Fruit fly (Drosophila melanogaster): ENCODE measurements around the gene CG15475.

CG15475 gene

dm6 chr2L:20648612-20649011 lies 34.3 kb downstream of the CG15475 start, which contains the start of gene CG18810:
Gene CG18810, plus strand, starts transcription at chr2L:20648912.
- TF ChIP-seq CG1620 (GFP tag; optimal IDR thresholded peaks at IDR 0.05) (no peak), CG7045 (GFP tag; optimal IDR thresholded peaks at IDR 0.05) (no peak), Clk (GFP tag; optimal IDR thresholded peaks at IDR 0.05) (no peak), Crg-1 (GFP tag; optimal IDR thresholded peaks at IDR 0.05) (no peak), tj (GFP tag; optimal IDR thresholded peaks at IDR 0.05) (no peak), CG11617 (GFP tag; optimal IDR thresholded peaks at IDR 0.05) (no peak), toe (GFP tag; optimal IDR thresholded peaks at IDR 0.05) (no peak), CG33017 (tag; optimal IDR thresholded peaks at IDR 0.05) (no peak), pad (GFP tag; optimal IDR thresholded peaks at IDR 0.05) (no peak), ovo (GFP tag; optimal IDR thresholded peaks at IDR 0.05) (no peak), CG5204 (GFP tag; optimal IDR thresholded peaks at IDR 0.05) (no peak), Hr96 (GFP tag; optimal IDR thresholded peaks at IDR 0.05) (no peak), CG12768 (GFP tag; optimal IDR thresholded peaks at IDR 0.05) (no peak), cnc (optimal IDR thresholded peaks at IDR 0.05) (no peak), cic (GFP tag; optimal IDR thresholded peaks at IDR 0.05) (no peak), kay (GFP tag; ENCODE audit: borderline replicate concordance) (no peak), bab1 (GFP tag; optimal IDR thresholded peaks at IDR 0.05) (no peak), Mnt (GFP tag; optimal IDR thresholded peaks at IDR 0.05) (no peak), CG14711 (tag; optimal IDR thresholded peaks at IDR 0.05) (no peak)

DNA sequence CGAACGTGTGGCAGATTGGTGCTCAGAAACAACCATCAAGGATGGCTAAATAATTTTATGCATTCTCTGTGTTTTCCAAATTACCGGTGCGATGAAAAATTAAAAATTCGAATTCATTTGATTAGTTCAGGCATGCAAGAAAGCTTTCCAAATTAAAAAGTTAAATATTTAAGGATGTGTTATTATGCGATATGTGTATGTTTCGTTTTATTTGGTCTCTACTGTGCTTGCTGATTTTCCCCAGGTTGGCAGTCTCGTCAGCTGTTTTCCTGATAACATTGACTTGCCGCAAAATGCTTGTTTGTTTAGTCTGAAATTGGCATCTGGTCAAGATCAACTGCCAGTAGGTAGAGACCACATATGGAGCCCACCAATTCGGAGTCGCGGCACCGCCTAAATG lies 35.6 kb downstream of the CG15475 start, which contains the start of gene CG2611:
TSS of gene CG2611 (plus strand) at position 299 of the 400 bp plus-strand sequence.
- no peak for TF ChIP-seq CG7045 (GFP tag; optimal IDR thresholded peaks at IDR 0.05)
- no peak for TF ChIP-seq kay (GFP tag; ENCODE audit: borderline replicate concordance)
- no peak for TF ChIP-seq CG33017 (tag; optimal IDR thresholded peaks at IDR 0.05)
- TF ChIP-seq pad (GFP tag; optimal IDR thresholded peaks at IDR 0.05), result no peak
- TF ChIP-seq CG14711 (tag; optimal IDR thresholded peaks at IDR 0.05), result no peak
- TF ChIP-seq CG12768 (GFP tag; optimal IDR thresholded peaks at IDR 0.05), result no peak
- peak; percentile 41 for TF ChIP-seq toe (GFP tag; optimal IDR thresholded peaks at IDR 0.05)
- TF ChIP-seq tj (GFP tag; optimal IDR thresholded peaks at IDR 0.05), result no peak
- TF ChIP-seq ovo (GFP tag; optimal IDR thresholded peaks at IDR 0.05), result no peak
- TF ChIP-seq CG7101 (tag; optimal IDR thresholded peaks at IDR 0.05), result peak; percentile 45
- TF ChIP-seq Hr96 (GFP tag; optimal IDR thresholded peaks at IDR 0.05), result no peak
- no peak for TF ChIP-seq CG5204 (GFP tag; optimal IDR thresholded peaks at IDR 0.05)
- TF ChIP-seq Crg-1 (GFP tag; optimal IDR thresholded peaks at IDR 0.05), result peak; percentile 42
- peak; percentile 28 for TF ChIP-seq bab1 (GFP tag; optimal IDR thresholded peaks at IDR 0.05)
- no peak for TF ChIP-seq Clk (GFP tag; optimal IDR thresholded peaks at IDR 0.05)
- TF ChIP-seq CG11617 (GFP tag; optimal IDR thresholded peaks at IDR 0.05), result peak; percentile 55
- TF ChIP-seq Mnt (GFP tag; optimal IDR thresholded peaks at IDR 0.05), result peak; percentile 18
- TF ChIP-seq cic (GFP tag; optimal IDR thresholded peaks at IDR 0.05), result no peak
- TF ChIP-seq cnc (optimal IDR thresholded peaks at IDR 0.05), result no peak
- peak; percentile 33 for TF ChIP-seq CG1620 (GFP tag; optimal IDR thresholded peaks at IDR 0.05)

DNA sequence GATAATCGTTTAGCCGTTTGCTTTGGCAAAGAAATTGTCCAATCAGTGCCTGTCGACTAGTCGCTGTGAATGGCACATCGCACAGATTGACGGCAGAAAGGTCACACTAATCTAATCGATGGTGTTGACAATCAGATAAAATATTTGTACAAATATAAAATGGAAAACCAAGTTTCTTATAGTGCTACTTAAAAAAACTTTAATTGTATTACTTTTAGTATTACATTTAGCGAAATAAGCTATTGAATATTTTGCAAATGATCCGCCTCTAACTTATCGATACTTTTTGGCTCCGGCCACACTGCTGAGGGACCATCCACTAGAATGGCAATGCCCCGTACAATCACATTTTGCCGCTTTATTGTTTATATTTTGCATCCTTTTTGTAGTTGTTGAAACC lies 41.8 kb downstream of the CG15475 start, which contains the start of the genes brun and CG2614:
TSS of gene brun (minus strand) at position 69 of the 400 bp plus-strand sequence.
TSS of gene CG2614 (plus strand) at position 317 of the 400 bp plus-strand sequence.
- peak; percentile 24 for TF ChIP-seq Crg-1 (GFP tag; optimal IDR thresholded peaks at IDR 0.05)
- TF ChIP-seq kay (GFP tag; ENCODE audit: borderline replicate concordance), result no peak
- TF ChIP-seq Hr96 (GFP tag; optimal IDR thresholded peaks at IDR 0.05), result no peak
- TF ChIP-seq pad (GFP tag; optimal IDR thresholded peaks at IDR 0.05), result peak; percentile 37
- peak; percentile 41 for TF ChIP-seq Clk (GFP tag; optimal IDR thresholded peaks at IDR 0.05)
- TF ChIP-seq CG5204 (GFP tag; optimal IDR thresholded peaks at IDR 0.05), result no peak
- peak; percentile 42 for TF ChIP-seq CG7045 (GFP tag; optimal IDR thresholded peaks at IDR 0.05)
- TF ChIP-seq cnc (optimal IDR thresholded peaks at IDR 0.05), result no peak
- TF ChIP-seq toe (GFP tag; optimal IDR thresholded peaks at IDR 0.05), result peak; percentile 79
- TF ChIP-seq CG14711 (tag; optimal IDR thresholded peaks at IDR 0.05), result peak; percentile 69
- TF ChIP-seq CG11617 (GFP tag; optimal IDR thresholded peaks at IDR 0.05), result peak; percentile 70
- peak; percentile 51 for TF ChIP-seq tj (GFP tag; optimal IDR thresholded peaks at IDR 0.05)
- TF ChIP-seq CG33017 (tag; optimal IDR thresholded peaks at IDR 0.05), result peak; percentile 5
- TF ChIP-seq CG1620 (GFP tag; optimal IDR thresholded peaks at IDR 0.05), result peak; percentile 78
- peak; percentile 64 for TF ChIP-seq Mnt (GFP tag; optimal IDR thresholded peaks at IDR 0.05)
- peak; percentile 2 for TF ChIP-seq ovo (GFP tag; optimal IDR thresholded peaks at IDR 0.05)
- TF ChIP-seq bab1 (GFP tag; optimal IDR thresholded peaks at IDR 0.05), result peak; percentile 74
- TF ChIP-seq CG7101 (tag; optimal IDR thresholded peaks at IDR 0.05), result peak; percentile 78
- TF ChIP-seq CG12768 (GFP tag; optimal IDR thresholded peaks at IDR 0.05), result peak; percentile 49
- no peak for TF ChIP-seq cic (GFP tag; optimal IDR thresholded peaks at IDR 0.05)

DNA sequence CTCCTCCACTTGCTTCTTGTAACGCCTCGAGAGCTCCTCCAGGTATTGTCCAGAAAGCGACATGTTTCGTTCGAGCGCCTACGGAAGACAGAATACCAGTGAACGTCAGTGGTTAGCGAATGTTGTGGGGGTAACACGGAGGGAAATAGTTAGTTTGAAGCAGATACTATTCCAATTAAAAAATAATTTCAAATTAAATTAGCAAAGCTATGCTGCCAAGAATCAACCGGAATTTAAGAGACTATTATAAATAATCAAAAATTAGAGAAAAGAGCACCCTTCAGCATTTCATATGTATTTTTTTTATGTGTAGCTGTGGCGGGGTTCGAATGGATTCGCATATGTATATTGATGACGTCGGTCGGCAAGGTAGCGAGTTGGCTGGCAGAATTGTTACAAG lies 46.7 kb downstream of the CG15475 start:
- TF ChIP-seq CG7101 (tag; optimal IDR thresholded peaks at IDR 0.05) (no peak), CG7045 (GFP tag; optimal IDR thresholded peaks at IDR 0.05) (no peak), CG14711 (tag; optimal IDR thresholded peaks at IDR 0.05) (no peak), CG12768 (GFP tag; optimal IDR thresholded peaks at IDR 0.05) (no peak), Mnt (GFP tag; optimal IDR thresholded peaks at IDR 0.05) (no peak), tj (GFP tag; optimal IDR thresholded peaks at IDR 0.05) (no peak), CG5204 (GFP tag; optimal IDR thresholded peaks at IDR 0.05) (no peak), ovo (GFP tag; optimal IDR thresholded peaks at IDR 0.05) (no peak), cic (GFP tag; optimal IDR thresholded peaks at IDR 0.05) (no peak), toe (GFP tag; optimal IDR thresholded peaks at IDR 0.05) (no peak)

DNA sequence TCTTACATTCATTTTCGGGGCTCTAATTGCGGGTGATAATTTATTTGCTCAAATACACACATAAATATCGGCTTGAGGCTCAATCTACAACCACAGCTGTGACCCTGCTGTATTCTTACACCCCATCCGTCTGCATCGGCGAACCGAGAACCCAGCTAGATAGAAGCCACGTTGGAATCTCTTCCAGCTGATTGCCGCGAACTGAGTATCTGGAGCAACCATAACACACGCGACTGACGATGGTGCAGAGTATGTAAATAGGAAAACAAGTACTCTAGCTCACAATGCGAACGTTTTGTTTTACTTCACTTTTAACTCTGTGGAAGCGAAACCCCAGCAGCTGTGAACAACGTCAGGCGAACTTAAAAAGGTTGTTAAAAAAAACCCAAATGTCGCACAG lies 50.1 kb downstream of the CG15475 start:
- TF ChIP-seq Clk (GFP tag; optimal IDR thresholded peaks at IDR 0.05) (no peak), cnc (optimal IDR thresholded peaks at IDR 0.05) (no peak), CG7045 (GFP tag; optimal IDR thresholded peaks at IDR 0.05) (no peak), CG1620 (GFP tag; optimal IDR thresholded peaks at IDR 0.05) (no peak), Crg-1 (GFP tag; optimal IDR thresholded peaks at IDR 0.05) (no peak), toe (GFP tag; optimal IDR thresholded peaks at IDR 0.05) (no peak), ovo (GFP tag; optimal IDR thresholded peaks at IDR 0.05) (no peak), bab1 (GFP tag; optimal IDR thresholded peaks at IDR 0.05) (no peak), tj (GFP tag; optimal IDR thresholded peaks at IDR 0.05) (no peak), Mnt (GFP tag; optimal IDR thresholded peaks at IDR 0.05) (no peak), kay (GFP tag; ENCODE audit: borderline replicate concordance) (no peak), pad (GFP tag; optimal IDR thresholded peaks at IDR 0.05) (no peak), CG12768 (GFP tag; optimal IDR thresholded peaks at IDR 0.05) (no peak), CG11617 (GFP tag; optimal IDR thresholded peaks at IDR 0.05) (no peak), CG14711 (tag; optimal IDR thresholded peaks at IDR 0.05) (no peak), cic (GFP tag; optimal IDR thresholded peaks at IDR 0.05) (no peak), CG5204 (GFP tag; optimal IDR thresholded peaks at IDR 0.05) (no peak), CG33017 (tag; optimal IDR thresholded peaks at IDR 0.05) (no peak)

Data from whole organism, adult.